Fruit fly (Drosophila melanogaster) whole organism, embryonic: ENCODE results near the gene haf.

ENCODE experiments used
- ATbp ChIP-seq: fragments of 200-800 bp; sonication (Bioruptor generic); optimal IDR thresholded peaks from 2 replicates; lab custom pipeline; 2017; ENCODE audit warnings: missing biosample characterization, mild to moderate bottlenecking, missing genetic modification characterization, missing genetic modification reagents
- Awh ChIP-seq: fragments of 200-800 bp; sonication (Bioruptor generic); IDR thresholded peaks from 2 replicates; pipeline ENCODE4, ENCODE4 v1.3.6; 2022; ENCODE audit warnings: missing biosample characterization, missing genetic modification characterization
- Blimp-1 ChIP-seq: fragments of 200-800 bp; sonication (Bioruptor generic); optimal IDR thresholded peaks from 3 replicates; lab custom pipeline; 2018; ENCODE audit warnings: missing biosample characterization, missing genetic modification characterization, mild to moderate bottlenecking, moderate library complexity, missing genetic modification reagents
- C15 ChIP-seq: fragments of 200-800 bp; sonication (Bioruptor generic); IDR thresholded peaks from 3 replicates; pipeline ENCODE4 v1.3.6; 2022; ENCODE audit warnings: missing biosample characterization, missing genetic modification characterization
- CG10274 ChIP-seq: fragments of 200-800 bp; sonication (Bioruptor generic); optimal IDR thresholded peaks from 3 replicates; lab custom pipeline; 2017; ENCODE audit warnings: missing biosample characterization, mild to moderate bottlenecking, missing genetic modification characterization
- CG10321 ChIP-seq: fragments of 200-800 bp; sonication (Bioruptor generic); IDR thresholded peaks from 2 replicates; pipeline ENCODE4 v1.3.6; 2022; ENCODE audit warnings: missing biosample characterization, missing genetic modification characterization
- CG10543 ChIP-seq: fragments of 200-800 bp; sonication (Bioruptor generic); optimal IDR thresholded peaks from 3 replicates; lab custom pipeline; 2017; ENCODE audit warnings: missing biosample characterization, mild to moderate bottlenecking, missing genetic modification characterization, moderate library complexity
- CG11085 ChIP-seq: fragments of 200-800 bp; sonication (Bioruptor generic); IDR thresholded peaks from 2 replicates; pipeline ENCODE4 v1.3.6; 2022; ENCODE audit warnings: missing biosample characterization, missing genetic modification characterization
- CG11696 ChIP-seq: fragments of 200-800 bp; sonication (Bioruptor generic); IDR thresholded peaks from 2 replicates; pipeline ENCODE4 v1.3.6; 2022; ENCODE audit warnings: missing biosample characterization, missing genetic modification characterization
- CG1233 ChIP-seq: fragments of 200-800 bp; sonication (Bioruptor generic); optimal IDR thresholded peaks from 4 replicates; lab custom pipeline; 2018; ENCODE audit warnings: missing biosample characterization, mild to moderate bottlenecking, missing genetic modification characterization
- CG12659 ChIP-seq: fragments of 200-800 bp; sonication (Bioruptor generic); optimal IDR thresholded peaks from 3 replicates; lab custom pipeline; 2017; ENCODE audit warnings: mild to moderate bottlenecking, missing biosample characterization, missing genetic modification reagents, missing genetic modification characterization
- CG12769 ChIP-seq: fragments of 200-800 bp; sonication (Bioruptor generic); optimal IDR thresholded peaks from 2 replicates; lab custom pipeline; 2019; ENCODE audit warnings: missing biosample characterization, mild to moderate bottlenecking, missing genetic modification characterization, moderate library complexity
- CG13775 ChIP-seq: fragments of 200-800 bp; sonication (Bioruptor generic); optimal IDR thresholded peaks from 3 replicates; lab custom pipeline; 2017; ENCODE audit warnings: missing biosample characterization, mild to moderate bottlenecking, missing genetic modification characterization
- CG15696 ChIP-seq: fragments of 200-800 bp; sonication (Bioruptor generic); optimal IDR thresholded peaks from 2 replicates; lab custom pipeline; 2019; ENCODE audit warnings: missing biosample characterization, mild to moderate bottlenecking, missing genetic modification characterization, moderate library complexity
- CG1603 ChIP-seq: fragments of 200-800 bp; sonication (Bioruptor generic); optimal IDR thresholded peaks from 2 replicates; lab custom pipeline; 2019; ENCODE audit warnings: missing biosample characterization, mild to moderate bottlenecking, missing genetic modification characterization, moderate library complexity
- CG18262 ChIP-seq: fragments of 200-800 bp; optimal IDR thresholded peaks from 3 replicates; lab custom pipeline; 2019; ENCODE audit warnings: missing biosample characterization, mild to moderate bottlenecking, missing genetic modification characterization, moderate library complexity
- CG2889 ChIP-seq: fragments of 200-800 bp; sonication (Bioruptor generic); IDR thresholded peaks from 3 replicates; pipeline ENCODE4 v1.3.6; 2022; ENCODE audit warnings: missing biosample characterization, missing genetic modification characterization
- CG30431 ChIP-seq: fragments of 200-800 bp; sonication (Bioruptor generic); optimal IDR thresholded peaks from 2 replicates; lab custom pipeline; 2017; ENCODE audit warnings: missing biosample characterization, missing genetic modification characterization
- CG31388 ChIP-seq: fragments of 200-800 bp; sonication (Bioruptor generic); optimal IDR thresholded peaks from 2 replicates; lab custom pipeline; 2016; ENCODE audit warnings: missing biosample characterization, missing genetic modification characterization
- CG32772 ChIP-seq: fragments of 200-800 bp; sonication (Bioruptor generic); IDR thresholded peaks from 2 replicates; pipeline ENCODE4 v1.3.6; 2022; ENCODE audit warnings: missing biosample characterization, missing genetic modification characterization
- CG33213 ChIP-seq: fragments of 200-800 bp; sonication (Bioruptor generic); optimal IDR thresholded peaks from 3 replicates; lab custom pipeline; 2016; ENCODE audit warnings: missing biosample characterization, missing genetic modification characterization
- CG34224 ChIP-seq: fragments of 200-800 bp; sonication (Bioruptor generic); IDR thresholded peaks from 3 replicates; pipeline ENCODE4 v1.3.6; 2022; ENCODE audit warnings: missing biosample characterization, missing genetic modification characterization; ENCODE audit not compliant: partially characterized antibody
- CG6254 ChIP-seq: fragments of 200-800 bp; sonication (Bioruptor generic); optimal IDR thresholded peaks from 3 replicates; lab custom pipeline; 2017; ENCODE audit warnings: mild to moderate bottlenecking, missing biosample characterization, missing genetic modification reagents, missing genetic modification characterization
- CG9215 ChIP-seq: fragments of 200-800 bp; sonication (Bioruptor generic); IDR thresholded peaks from 2 replicates; pipeline ENCODE4 v1.3.6; 2022; ENCODE audit warnings: missing biosample characterization, missing genetic modification characterization
- D19B ChIP-seq: fragments of 200-800 bp; sonication (Bioruptor generic); optimal IDR thresholded peaks from 2 replicates; lab custom pipeline; 2017; ENCODE audit warnings: missing biosample characterization, mild to moderate bottlenecking, missing genetic modification characterization
- Gug ChIP-seq: fragments of 200-800 bp; sonication (Bioruptor generic); IDR thresholded peaks from 4 replicates; pipeline ENCODE4 v1.3.6; 2022; ENCODE audit warnings: missing biosample characterization, missing genetic modification characterization
- HLH54F ChIP-seq: fragments of 200-800 bp; sonication (Bioruptor generic); optimal IDR thresholded peaks from 3 replicates; lab custom pipeline; 2016; ENCODE audit warnings: missing biosample characterization, missing genetic modification characterization
- Jarid2 ChIP-seq: fragments of 200-800 bp; sonication (Bioruptor generic); optimal IDR thresholded peaks from 3 replicates; lab custom pipeline; 2017; ENCODE audit warnings: mild to moderate bottlenecking, missing biosample characterization, missing genetic modification reagents, missing genetic modification characterization
- Pdp1 ChIP-seq, 2 experiments: fragments of 200-800 bp; sonication (Bioruptor generic); optimal IDR thresholded peaks; 3 replicates each; lab custom pipeline; 2016; ENCODE audit warnings: missing biosample characterization in 2 of 2, missing genetic modification characterization in 2 of 2, mild to moderate bottlenecking in 1 of 2, moderate library complexity in 1 of 2
- Sox102F ChIP-seq: fragments of 200-800 bp; sonication (Bioruptor generic); optimal IDR thresholded peaks from 2 replicates; lab custom pipeline; 2018; ENCODE audit warnings: missing biosample characterization, mild to moderate bottlenecking, missing genetic modification characterization, moderate library complexity
- Trl ChIP-seq, 3 experiments: fragments of >200 bp in 2 of 3; fragments of 200-800 bp in 1 of 3; sonication (Bioruptor generic) in 1 of 3; optimal IDR thresholded peaks; 2 replicates in 1 of 3; 3 replicates in 2 of 3; lab custom pipeline; 2016 to 2017; ENCODE audit warnings: missing biosample characterization in 1 of 3, missing genetic modification characterization in 1 of 3
- Usf ChIP-seq: fragments of 200-800 bp; sonication (Bioruptor generic); optimal IDR thresholded peaks from 2 replicates; lab custom pipeline; 2017; ENCODE audit warnings: missing genotype, missing biosample characterization, missing genetic modification characterization
- YL-1 ChIP-seq: fragments of 200-800 bp; sonication (Bioruptor generic); optimal IDR thresholded peaks from 3 replicates; lab custom pipeline; 2017; ENCODE audit warnings: missing biosample characterization, mild to moderate bottlenecking, missing genetic modification characterization
- ase ChIP-seq: fragments of 200-800 bp; sonication (Bioruptor generic); IDR thresholded peaks from 3 replicates; pipeline ENCODE4 v1.3.6; 2022; ENCODE audit warnings: missing biosample characterization, missing genetic modification characterization
- az2 ChIP-seq: fragments of 200-800 bp; sonication (Bioruptor generic); optimal IDR thresholded peaks from 3 replicates; lab custom pipeline; 2016; ENCODE audit warnings: missing biosample characterization, missing genetic modification characterization
- cad ChIP-seq: fragments of >200 bp; optimal IDR thresholded peaks from 2 replicates; lab custom pipeline; 2017; ENCODE audit warnings: missing biosample characterization, missing genetic modification characterization
- ci ChIP-seq: fragments of 200-800 bp; sonication (Bioruptor generic); IDR thresholded peaks from 3 replicates; pipeline ENCODE4 v1.3.6; 2022; ENCODE audit warnings: missing biosample characterization, missing genetic modification characterization
- dpn ChIP-seq, 2 experiments: fragments of 200-800 bp; sonication (Bioruptor generic); optimal IDR thresholded peaks; 3 replicates each; lab custom pipeline; 2016; ENCODE audit warnings: missing biosample characterization in 2 of 2, missing genetic modification characterization in 2 of 2
- gcm2 ChIP-seq: fragments of 200-800 bp; sonication (Bioruptor generic); optimal IDR thresholded peaks from 2 replicates; lab custom pipeline; 2016; ENCODE audit warnings: missing biosample characterization, missing genetic modification characterization
- hkb ChIP-seq, 2 experiments: fragments of 200-800 bp in 1 of 2; fragments of >200 bp in 1 of 2; sonication (Bioruptor generic) in 1 of 2; IDR thresholded peaks in 1 of 2; optimal IDR thresholded peaks in 1 of 2; 2 replicates each; pipeline versions ENCODE4 v1.3.6 to Lab custom; 2017 to 2022; ENCODE audit warnings: missing biosample characterization in 1 of 2, missing genetic modification characterization in 1 of 2
- lbe ChIP-seq: fragments of 200-800 bp; sonication (Bioruptor generic); optimal IDR thresholded peaks from 2 replicates; lab custom pipeline; 2016; ENCODE audit warnings: missing biosample characterization, mild to moderate bottlenecking, missing genetic modification characterization
- lilli ChIP-seq: fragments of 200-800 bp; sonication (Bioruptor generic); optimal IDR thresholded peaks from 3 replicates; lab custom pipeline; 2016; ENCODE audit warnings: missing biosample characterization, missing genetic modification characterization
- nerfin-2 ChIP-seq: fragments of 200-800 bp; sonication (Bioruptor generic); IDR thresholded peaks from 2 replicates; pipeline ENCODE4 v1.3.6; 2022; ENCODE audit warnings: missing biosample characterization, missing genetic modification characterization; ENCODE audit not compliant: partially characterized antibody
- scrt ChIP-seq: fragments of 200-800 bp; sonication (Bioruptor generic); optimal IDR thresholded peaks from 2 replicates; lab custom pipeline; 2018; ENCODE audit warnings: missing biosample characterization, mild to moderate bottlenecking, missing genetic modification characterization, moderate library complexity
- stwl ChIP-seq: fragments of 200-800 bp; sonication (Bioruptor generic); optimal IDR thresholded peaks from 3 replicates; lab custom pipeline; 2018; ENCODE audit warnings: missing biosample characterization, mild to moderate bottlenecking, missing genetic modification characterization, moderate library complexity
- tgo ChIP-seq: fragments of 200-800 bp; sonication (Bioruptor generic); IDR thresholded peaks from 3 replicates; pipeline ENCODE4 v1.3.6; 2022; ENCODE audit warnings: missing biosample characterization, missing genetic modification characterization
- vfl ChIP-seq: fragments of 200-800 bp; sonication (Bioruptor generic); optimal IDR thresholded peaks from 2 replicates; lab custom pipeline; 2016; ENCODE audit warnings: missing biosample characterization, missing genetic modification characterization
- vvl ChIP-seq: fragments of 200-800 bp; sonication (Bioruptor generic); IDR thresholded peaks from 2 replicates; pipeline ENCODE4 v1.3.6; 2022; ENCODE audit warnings: missing biosample characterization, missing genetic modification characterization
- zen ChIP-seq: fragments of 200-800 bp; sonication (Bioruptor generic); optimal IDR thresholded peaks from 3 replicates; lab custom pipeline; 2018; ENCODE audit warnings: missing biosample characterization, mild to moderate bottlenecking, missing genetic modification characterization, moderate library complexity
- zen2 ChIP-seq: fragments of 200-800 bp; sonication (Bioruptor generic); IDR thresholded peaks from 3 replicates; pipeline ENCODE4 v1.3.6; 2022; ENCODE audit warnings: missing biosample characterization, missing genetic modification characterization; ENCODE audit not compliant: partially characterized antibody

The haf gene

DNA sequence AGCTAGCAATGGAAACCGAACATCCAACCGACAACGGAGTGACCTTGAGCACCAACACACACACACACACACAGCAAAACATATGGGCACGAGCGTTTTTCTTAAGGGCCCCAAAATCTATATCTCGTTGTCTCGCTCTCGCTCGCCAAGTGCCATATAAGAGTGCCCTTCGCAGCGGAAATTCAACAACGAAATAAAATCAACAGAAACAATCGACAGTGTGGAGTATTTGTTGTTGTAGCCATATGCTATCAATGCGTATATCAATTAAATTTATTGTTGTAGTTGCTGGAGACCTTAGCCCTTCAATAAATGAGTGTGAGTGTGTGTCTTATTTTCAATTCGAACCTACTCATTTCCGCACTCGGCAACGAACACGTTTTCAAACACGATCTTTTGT is 81.6 kb downstream of the haf start (continued):
- TF ChIP-seq vvl = peak; percentile 14; the same call in 1 of the 2 replicates
- TF ChIP-seq vfl (GFP tag; lab: Kevin White, UChicago) = no peak
- no peak for TF ChIP-seq CG9215
- peak; percentile 27 for TF ChIP-seq ATbp (GFP tag; lab: Kevin White, UChicago)
- TF ChIP-seq CG2889 = no peak
- TF ChIP-seq Gug = no peak
- no peak for TF ChIP-seq D19B (GFP tag; lab: Kevin White, UChicago)
- peak; percentile 59 for TF ChIP-seq CG10321 (GFP tag; lab: Robert Waterston, UW)
- no peak for TF ChIP-seq dpn (GFP tag; optimal IDR thresholded peaks at IDR 0.05; lab: Kevin White, UChicago)
- TF ChIP-seq Jarid2 (GFP tag; lab: Kevin White, UChicago) = no peak
- no peak for TF ChIP-seq zen2 (GFP tag; lab: Robert Waterston, UW)
- TF ChIP-seq CG32772 (GFP tag; lab: Robert Waterston, UW) = no peak
- TF ChIP-seq Trl (optimal IDR thresholded peaks at IDR 0.05; lab: Kevin White, UChicago) = no peak
- no peak for TF ChIP-seq Trl (GFP tag; optimal IDR thresholded peaks at IDR 0.05; lab: Kevin White, UChicago)
- no peak for TF ChIP-seq CG15696 (tag; lab: Kevin White, UChicago)
- no peak for TF ChIP-seq Sox102F (GFP tag; lab: Kevin White, UChicago)
- peak; percentile 71 for TF ChIP-seq CG10543 (GFP tag; lab: Kevin White, UChicago)
- peak; percentile 53; the same call in 1 of the 2 replicates for TF ChIP-seq Awh (GFP tag; lab: Robert Waterston, UW)
- no peak for TF ChIP-seq az2
- no peak for TF ChIP-seq Blimp-1 (GFP tag; lab: Kevin White, UChicago)
- peak; percentile 17; the same call in 1 of the 3 replicates for TF ChIP-seq CG34224 (GFP tag; lab: Robert Waterston, UW)
- no peak for TF ChIP-seq lilli (GFP tag; lab: Kevin White, UChicago)
- TF ChIP-seq Pdp1 (GFP tag; optimal IDR thresholded peaks at IDR 0.05; lab: Kevin White, UChicago) = peak in 1 of 2 experiments; percentile 41
- TF ChIP-seq CG12659 (GFP tag; lab: Kevin White, UChicago) = no peak
- no peak for TF ChIP-seq tgo (GFP tag; lab: Robert Waterston, UW)
- no peak for TF ChIP-seq CG10274 (GFP tag; lab: Kevin White, UChicago)
- no peak for TF ChIP-seq CG31388 (GFP tag; lab: Kevin White, UChicago)
- TF ChIP-seq stwl (tag; lab: Kevin White, UChicago) = no peak
- TF ChIP-seq zen = no peak
- TF ChIP-seq CG18262 = no peak
- no peak for TF ChIP-seq cad (GFP tag; lab: Kevin White, UChicago)
- TF ChIP-seq hkb (optimal IDR thresholded peaks at IDR 0.05; lab: Kevin White, UChicago) = no peak
- peak; percentile 43 for TF ChIP-seq hkb (GFP tag; IDR thresholded peaks at IDR 0.05; lab: Robert Waterston, UW)
- no peak for TF ChIP-seq CG1233 (GFP tag; lab: Kevin White, UChicago)
- TF ChIP-seq gcm2 (GFP tag; lab: Kevin White, UChicago) = no peak
- no peak for TF ChIP-seq lbe (GFP tag; lab: Kevin White, UChicago)
- TF ChIP-seq CG1603 (tag; lab: Kevin White, UChicago) = no peak
- no peak for TF ChIP-seq ase (GFP tag; lab: Robert Waterston, UW)
- no peak for TF ChIP-seq CG11696
- TF ChIP-seq Usf (GFP tag; lab: Kevin White, UChicago) = no peak
- no peak for TF ChIP-seq YL-1 (GFP tag; lab: Kevin White, UChicago)
- 0 out of 3 replicates have a peak, but pooled peaks have one; percentile 26 for TF ChIP-seq ci (GFP tag; lab: Robert Waterston, UW)
- TF ChIP-seq CG33213 (GFP tag; lab: Kevin White, UChicago) = no peak
- TF ChIP-seq HLH54F (GFP tag; lab: Kevin White, UChicago) = no peak
- TF ChIP-seq CG12769 = peak; percentile 81
- TF ChIP-seq scrt = peak; percentile 37
- no peak for TF ChIP-seq CG30431 (GFP tag; lab: Kevin White, UChicago)
- TF ChIP-seq CG13775 (GFP tag; lab: Kevin White, UChicago) = no peak
- TF ChIP-seq nerfin-2 (GFP tag; lab: Robert Waterston, UW) = no peak
- TF ChIP-seq CG11085 (GFP tag; lab: Robert Waterston, UW) = no peak
- TF ChIP-seq C15 (GFP tag; lab: Robert Waterston, UW) = no peak
- TF ChIP-seq CG6254 (GFP tag; lab: Kevin White, UChicago) = no peak
